Fruit fly (Drosophila melanogaster): Measurements from ENCODE around the gene AkhR.

The AkhR gene

dm6 chr2L:6698387-6698786 is 17.6 kb downstream of the AkhR start (continued):
- peak; percentile 47 for TF ChIP-seq CG4318 (GFP tag; optimal IDR thresholded peaks at IDR 0.05)
- peak; percentile 34 for TF ChIP-seq dac (GFP tag; optimal IDR thresholded peaks at IDR 0.05)
- peak; percentile 81 for TF ChIP-seq OdsH (GFP tag; optimal IDR thresholded peaks at IDR 0.05)
- TF ChIP-seq Ets21C (GFP tag; optimal IDR thresholded peaks at IDR 0.05), result peak; percentile 69
- TF ChIP-seq CG31627 (GFP tag; optimal IDR thresholded peaks at IDR 0.05), result peak; percentile 75
- TF ChIP-seq Hr4 (GFP tag; optimal IDR thresholded peaks at IDR 0.05), result peak; percentile 85
- TF ChIP-seq Hr39 (GFP tag; optimal IDR thresholded peaks at IDR 0.05), result peak; percentile 77
- TF ChIP-seq CG1621 (tag; optimal IDR thresholded peaks at IDR 0.05), result peak; percentile 45
- TF ChIP-seq CG3032 (tag; optimal IDR thresholded peaks at IDR 0.05), result peak; percentile 49
- TF ChIP-seq esn (GFP tag; optimal IDR thresholded peaks at IDR 0.05), result peak; percentile 79
- peak; percentile 65 for TF ChIP-seq achi (GFP tag; optimal IDR thresholded peaks at IDR 0.05)
- peak; percentile 35 for TF ChIP-seq CG8632 (GFP tag; optimal IDR thresholded peaks at IDR 0.05)
- peak; percentile 72 for TF ChIP-seq CG10631 (GFP tag; optimal IDR thresholded peaks at IDR 0.05)
- TF ChIP-seq Sox102F (GFP tag; optimal IDR thresholded peaks at IDR 0.05), result peak; percentile 63
- peak; percentile 68 for TF ChIP-seq Lpt (GFP tag; optimal IDR thresholded peaks at IDR 0.05)
- peak; percentile 51 for TF ChIP-seq CG6792 (GFP tag; optimal IDR thresholded peaks at IDR 0.05)
- TF ChIP-seq CG8119 (GFP tag; IDR thresholded peaks at IDR 0.05), result peak; percentile 81
- peak; percentile 69 for TF ChIP-seq CG34406 (GFP tag; optimal IDR thresholded peaks at IDR 0.05)
- TF ChIP-seq pdm3 (GFP tag; optimal IDR thresholded peaks at IDR 0.05), result peak; percentile 77
- peak in 1 of 2 experiments; percentile 16 for TF ChIP-seq ss (GFP tag; optimal IDR thresholded peaks at IDR 0.05)

dm6 chr2L:6696229-6696628 is 19.8 kb downstream of the AkhR start:
- no peak for TF ChIP-seq CG11294 (GFP tag; IDR thresholded peaks at IDR 0.05)
- no peak for TF ChIP-seq Hr4 (GFP tag; optimal IDR thresholded peaks at IDR 0.05)
- no peak for TF ChIP-seq net (GFP tag; optimal IDR thresholded peaks at IDR 0.05)
- no peak for TF ChIP-seq lz (GFP tag; optimal IDR thresholded peaks at IDR 0.05)
- no peak for TF ChIP-seq CG6854 (GFP tag; optimal IDR thresholded peaks at IDR 0.05)
- TF ChIP-seq CG6276 (GFP tag; optimal IDR thresholded peaks at IDR 0.05), result no peak
- no peak for TF ChIP-seq CG11902 (GFP tag; optimal IDR thresholded peaks at IDR 0.05)
- TF ChIP-seq Hr39 (GFP tag; optimal IDR thresholded peaks at IDR 0.05), result no peak
- TF ChIP-seq ss (GFP tag; optimal IDR thresholded peaks at IDR 0.05), result no peak
- TF ChIP-seq CG8319 (GFP tag; optimal IDR thresholded peaks at IDR 0.05), result no peak
- TF ChIP-seq fd85E (GFP tag; optimal IDR thresholded peaks at IDR 0.05), result no peak
- TF ChIP-seq CG10669 (GFP tag; optimal IDR thresholded peaks at IDR 0.05), result no peak

dm6 chr2L:6693794-6694254 is 22.2 kb downstream of the AkhR start:
- TF ChIP-seq cyc (GFP tag; optimal IDR thresholded peaks at IDR 0.05) (peak; percentile 18), CG3032 (tag; optimal IDR thresholded peaks at IDR 0.05) (peak; percentile 77), dac (GFP tag; optimal IDR thresholded peaks at IDR 0.05) (peak; percentile 56), Ets21C (GFP tag; optimal IDR thresholded peaks at IDR 0.05) (peak; percentile 7), CG6792 (GFP tag; optimal IDR thresholded peaks at IDR 0.05) (peak; percentile 33), Hr4 (GFP tag; optimal IDR thresholded peaks at IDR 0.05) (peak; percentile 72), Lpt (GFP tag; optimal IDR thresholded peaks at IDR 0.05) (peak; percentile 64), fd59A (GFP tag; optimal IDR thresholded peaks at IDR 0.05) (peak; percentile 54), net (GFP tag; optimal IDR thresholded peaks at IDR 0.05) (peak; percentile 68), ss (GFP tag; optimal IDR thresholded peaks at IDR 0.05) (peak; percentile 74 to 75), spab (GFP tag; optimal IDR thresholded peaks at IDR 0.05) (peak; percentile 64), CG8319 (GFP tag; optimal IDR thresholded peaks at IDR 0.05) (peak; percentile 2), topi (GFP tag; optimal IDR thresholded peaks at IDR 0.05) (peak; percentile 58), fkh (GFP tag; optimal IDR thresholded peaks at IDR 0.05) (no peak), CG4318 (GFP tag; optimal IDR thresholded peaks at IDR 0.05) (peak; percentile 65), Met (GFP tag; optimal IDR thresholded peaks at IDR 0.05) (peak; percentile 65), CG6163 (GFP tag; IDR thresholded peaks at IDR 0.05) (no peak), CG8119 (GFP tag; IDR thresholded peaks at IDR 0.05) (peak; percentile 74), Ets96B (tag; optimal IDR thresholded peaks at IDR 0.05) (peak; percentile 69), CG3919 (GFP tag; optimal IDR thresholded peaks at IDR 0.05) (peak; percentile 68), Hr38 (GFP tag; optimal IDR thresholded peaks at IDR 0.05) (no peak), CG1621 (tag; optimal IDR thresholded peaks at IDR 0.05) (no peak), vri (GFP tag; optimal IDR thresholded peaks at IDR 0.05) (peak; percentile 20), Smox (GFP tag; optimal IDR thresholded peaks at IDR 0.05) (peak; percentile 33), CG6808 (GFP tag; optimal IDR thresholded peaks at IDR 0.05) (peak; percentile 81), CG32006 (GFP tag; optimal IDR thresholded peaks at IDR 0.05) (peak; percentile 89), CG9139 (GFP tag; optimal IDR thresholded peaks at IDR 0.05) (peak; percentile 62), Hr39 (GFP tag; optimal IDR thresholded peaks at IDR 0.05) (peak; percentile 6), eg (GFP tag; IDR thresholded peaks at IDR 0.05) (peak; percentile 42; the same call in 1 of the 3 replicates), CG10669 (GFP tag; optimal IDR thresholded peaks at IDR 0.05) (peak; percentile 62), dsx (GFP tag; optimal IDR thresholded peaks at IDR 0.05; ENCODE audit: poor library complexity, severe bottlenecking) (peak; percentile 72)
